Worm (Caenorhabditis elegans): ENCODE measurements around the gene K06H6.2.

Gene K06H6.2

ce11 chrV:585472-585871, at the start of gene K06H6.2:
Gene K06H6.2 (plus strand): TSS chrV:585772.
- TF ChIP-seq egl-27 (tag; optimal IDR thresholded peaks at IDR 0.05) (no peak), nhr-43 (tag; optimal IDR thresholded peaks at IDR 0.05; ENCODE audit: poor library complexity, severe bottlenecking) (no peak), skn-1 (tag; optimal IDR thresholded peaks at IDR 0.05) (no peak), elt-3 (tag; optimal IDR thresholded peaks at IDR 0.05) (no peak), elt-2 (tag; optimal IDR thresholded peaks at IDR 0.05) (no peak), fkh-10 (GFP tag; optimal IDR thresholded peaks at IDR 0.05) (no peak), lin-15B (tag; optimal IDR thresholded peaks at IDR 0.05) (no peak), ceh-16 (tag; optimal IDR thresholded peaks at IDR 0.05) (no peak), nhr-11 (tag; optimal IDR thresholded peaks at IDR 0.05) (no peak), ceh-28 (tag; optimal IDR thresholded peaks at IDR 0.05) (no peak), ceh-82 (tag; optimal IDR thresholded peaks at IDR 0.05) (no peak), zag-1 (tag; optimal IDR thresholded peaks at IDR 0.05) (no peak), aly-2 (tag; optimal IDR thresholded peaks at IDR 0.05) (no peak), pha-4 (tag; optimal IDR thresholded peaks at IDR 0.05) (no peak), egl-5 (tag; optimal IDR thresholded peaks at IDR 0.05) (no peak), unc-62 (GFP tag; optimal IDR thresholded peaks at IDR 0.05) (no peak), pqm-1 (tag; optimal IDR thresholded peaks at IDR 0.05) (no peak), fkh-2 (tag; optimal IDR thresholded peaks at IDR 0.05) (no peak), nhr-237 (tag; optimal IDR thresholded peaks at IDR 0.05) (no peak), nfya-1 (tag; optimal IDR thresholded peaks at IDR 0.05; ENCODE audit: insufficient read depth) (no peak)

ce11 chrV:536571-536970, 49.0 kb upstream of the K06H6.2 start, which contains the start of gene C14C6.5:
Gene C14C6.5 (plus strand): TSS chrV:536628.
- TF ChIP-seq ztf-11 (tag; optimal IDR thresholded peaks at IDR 0.05) (no peak), pqm-1 (tag; optimal IDR thresholded peaks at IDR 0.05) (no peak), nhr-12 (tag; optimal IDR thresholded peaks at IDR 0.05) (no peak), elt-2 (tag; optimal IDR thresholded peaks at IDR 0.05) (no peak), snpc-4 (tag; optimal IDR thresholded peaks at IDR 0.05) (no peak), fkh-10 (GFP tag; optimal IDR thresholded peaks at IDR 0.05) (no peak), R02D3.7 (tag; optimal IDR thresholded peaks at IDR 0.05) (no peak), elt-1 (tag; optimal IDR thresholded peaks at IDR 0.05) (no peak), fos-1 (tag; optimal IDR thresholded peaks at IDR 0.05) (no peak), ceh-82 (tag; optimal IDR thresholded peaks at IDR 0.05) (no peak), sea-2 (GFP tag; optimal IDR thresholded peaks at IDR 0.05) (no peak), nhr-77 (tag; optimal IDR thresholded peaks at IDR 0.05) (no peak), lsy-12 (tag; optimal IDR thresholded peaks at IDR 0.05) (no peak), mml-1 (tag; optimal IDR thresholded peaks at IDR 0.05) (no peak), tbx-2 (tag; optimal IDR thresholded peaks at IDR 0.05) (no peak), unc-39 (tag; optimal IDR thresholded peaks at IDR 0.05) (no peak), lin-15B (tag; optimal IDR thresholded peaks at IDR 0.05) (no peak), nhr-43 (tag; optimal IDR thresholded peaks at IDR 0.05; ENCODE audit: poor library complexity, severe bottlenecking) (no peak)

- TF ChIP-seq nhr-25 (tag; optimal IDR thresholded peaks at IDR 0.05): peak; percentile 32
- TF ChIP-seq nhr-76 (tag; optimal IDR thresholded peaks at IDR 0.05): no peak
- peak; percentile 95 for TF ChIP-seq elt-1 (tag; optimal IDR thresholded peaks at IDR 0.05)
- TF ChIP-seq nhr-43 (tag; optimal IDR thresholded peaks at IDR 0.05; ENCODE audit: poor library complexity, severe bottlenecking): peak; percentile 67
- peak; percentile 87 for TF ChIP-seq nhr-23 (tag; optimal IDR thresholded peaks at IDR 0.05)
- no peak for TF ChIP-seq fkh-2 (tag; optimal IDR thresholded peaks at IDR 0.05)
- no peak for TF ChIP-seq R02D3.7 (tag; optimal IDR thresholded peaks at IDR 0.05)
- no peak for TF ChIP-seq nhr-67 (tag; optimal IDR thresholded peaks at IDR 0.05)
These were observed 46.5 kb upstream of the K06H6.2 start, which contains the start of gene nhr-155 for ce11 chrV:539040-539510. Gene nhr-155 (plus strand): TSS chrV:539460.

- no peak for TF ChIP-seq ceh-9 (tag; optimal IDR thresholded peaks at IDR 0.05)
- peak; percentile 68 for TF ChIP-seq elt-1 (tag; optimal IDR thresholded peaks at IDR 0.05)
These were observed 44.1 kb upstream of the K06H6.2 start for ce11 chrV:541470-541869.

Data from whole organism, L3 larva.